Worm (Caenorhabditis elegans): ENCODE measurements around the gene vap-2.

- TF ChIP-seq ztf-4 (tag; optimal IDR thresholded peaks at IDR 0.05) (no peak), nhr-19 (GFP tag; conservative IDR thresholded peaks at IDR 0.05) (no peak), nhr-84 (tag; optimal IDR thresholded peaks at IDR 0.05) (no peak), ztf-11 (tag; optimal IDR thresholded peaks at IDR 0.05) (no peak), F16B12.6 (tag; optimal IDR thresholded peaks at IDR 0.05) (no peak), lin-13 (GFP tag; optimal IDR thresholded peaks at IDR 0.05) (no peak), rnt-1 (tag; optimal IDR thresholded peaks at IDR 0.05) (no peak), elt-2 (tag; optimal IDR thresholded peaks at IDR 0.05) (no peak), ama-1 (optimal IDR thresholded peaks at IDR 0.05) (no peak), lin-15B (tag; optimal IDR thresholded peaks at IDR 0.05) (no peak), skn-1 (tag; optimal IDR thresholded peaks at IDR 0.05) (no peak)
Measured at ce11 chrX:10753403-10753802, 38.9 kb downstream of the vap-2 start, which contains the start of gene R07A4.3.
